Worm (Caenorhabditis elegans) whole organism, midembryonic: ENCODE data around the gene F31B9.3.

Experiments used
- T22C8.4 ChIP-seq: fragments of 200-800 bp; sonication (Bioruptor generic); IDR thresholded peaks from 2 replicates; pipeline ENCODE4 v1.3.6; 2022; ENCODE audit warnings: missing genetic modification characterization, missing compliant biosample characterization
- cog-1 ChIP-seq: sonication (generic microtip); optimal IDR thresholded peaks from 2 replicates; lab custom pipeline; 2016; ENCODE audit warnings: missing genetic modification characterization, missing compliant biosample characterization
- flt-1 ChIP-seq: fragments of 200-800 bp; sonication (Bioruptor generic); IDR thresholded peaks from 2 replicates; pipeline ENCODE4 v1.3.6; 2022; ENCODE audit warnings: missing genetic modification characterization, missing compliant biosample characterization
- klf-2 ChIP-seq: fragments of 200-800 bp; sonication (Bioruptor generic); conservative IDR thresholded peaks from 2 replicates; pipeline ENCODE4 v1.3.6; 2022; ENCODE audit warnings: missing genetic modification reagents, missing genetic modification characterization, missing compliant biosample characterization
- med-1 ChIP-seq: sonication (generic microtip); optimal IDR thresholded peaks from 2 replicates; lab custom pipeline; 2017; ENCODE audit warnings: missing genetic modification characterization, mild to moderate bottlenecking, missing compliant biosample characterization, antibody characterized with exemption, missing genetic modification reagents; ENCODE audit not compliant: insufficient read depth
- ref-1 ChIP-seq: fragments of 200-800 bp; sonication (Bioruptor generic); conservative IDR thresholded peaks from 2 replicates; pipeline ENCODE4 v1.3.6; 2022; ENCODE audit warnings: missing genetic modification reagents, missing genetic modification characterization, missing compliant biosample characterization
- tab-1 ChIP-seq: fragments of 200-800 bp; sonication (Bioruptor generic); IDR thresholded peaks from 2 replicates; pipeline ENCODE4 v1.3.6; 2022; ENCODE audit warnings: missing genetic modification characterization, missing compliant biosample characterization
- ztf-29 ChIP-seq: fragments of 200-800 bp; sonication (Bioruptor generic); IDR thresholded peaks from 2 replicates; pipeline ENCODE4 v1.3.6; 2022; ENCODE audit warnings: missing genetic modification reagents, missing genetic modification characterization, missing compliant biosample characterization

DNA sequence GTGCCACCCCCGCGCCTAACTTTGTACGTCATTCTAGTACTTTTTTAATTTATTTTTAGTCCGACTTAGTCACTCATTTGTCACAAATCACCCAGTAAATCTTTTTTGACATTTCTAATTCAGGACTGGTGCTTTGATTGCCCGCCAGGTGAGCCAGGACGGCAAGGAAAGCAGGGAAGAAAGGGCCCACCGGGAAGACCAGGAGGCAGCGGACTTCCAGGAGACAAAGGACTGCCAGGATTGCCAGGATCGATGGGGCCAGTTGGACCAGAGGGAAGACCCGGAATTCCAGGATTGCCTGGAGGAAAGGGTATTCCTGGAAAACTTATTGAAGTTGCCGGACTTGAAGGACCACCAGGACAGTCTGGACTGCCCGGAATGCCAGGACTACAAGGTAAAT lies 29.5 kb downstream of the F31B9.3 start:
- TF ChIP-seq cog-1 (tag; lab: Kevin White, UChicago) (no peak), T22C8.4 (no peak), flt-1 (no peak), klf-2 (GFP tag; lab: Robert Waterston, UW) (no peak), med-1 (GFP tag; lab: Kevin White, UChicago) (no peak), tab-1 (no peak), ztf-29 (no peak), ref-1 (no peak)
